Fruit fly (Drosophila melanogaster): ENCODE results near the gene CG17154.

Gene CG17154

DNA sequence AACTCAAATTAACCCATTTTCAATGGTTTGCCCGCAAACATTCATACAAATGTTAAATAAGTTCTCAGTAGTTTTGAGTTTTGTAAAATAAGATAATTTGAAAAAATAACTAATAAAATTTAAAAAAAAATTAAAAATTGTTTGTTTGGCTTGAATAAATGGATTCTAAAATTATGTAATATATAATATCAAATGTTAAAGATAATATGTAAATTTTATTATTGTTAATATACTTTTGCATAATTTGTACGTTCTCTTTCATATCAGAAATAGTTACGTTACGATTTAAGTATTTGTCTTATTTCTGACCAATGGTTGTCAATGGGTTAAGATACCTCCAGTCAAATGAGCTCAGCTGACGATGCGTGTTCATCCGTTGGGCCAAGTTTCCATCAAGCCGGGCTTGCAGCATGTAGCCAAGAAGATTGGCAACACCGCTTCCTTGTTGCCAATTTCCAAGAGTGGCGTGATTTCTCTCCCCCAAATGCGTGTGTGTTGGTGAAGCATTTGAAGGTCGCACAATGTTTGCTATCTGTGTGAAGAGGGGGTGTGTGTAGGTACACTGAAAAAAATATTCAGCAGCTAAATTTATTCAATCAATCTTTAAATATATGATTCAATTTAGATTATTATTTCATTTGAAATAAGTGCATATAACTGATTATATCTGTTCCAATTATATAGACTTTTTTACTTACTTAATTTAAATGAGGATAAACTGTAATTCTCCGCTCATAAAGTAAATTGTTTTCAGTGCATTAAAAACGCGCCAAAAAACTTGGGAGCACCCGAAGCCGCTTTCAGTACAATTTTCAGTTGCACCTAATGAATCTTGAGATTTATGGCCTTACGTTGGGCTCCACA, 8.6 kb downstream of the CG17154 start (continued):
- TF ChIP-seq ss (GFP tag; optimal IDR thresholded peaks at IDR 0.05) (peak; percentile 38 to 64), CG11762 (GFP tag; optimal IDR thresholded peaks at IDR 0.05; ENCODE audit: insufficient read depth) (peak; percentile 23), pdm3 (GFP tag; optimal IDR thresholded peaks at IDR 0.05) (peak; percentile 57), CG16779 (tag; optimal IDR thresholded peaks at IDR 0.05) (no peak), Eip93F (GFP tag; optimal IDR thresholded peaks at IDR 0.05) (no peak), acj6 (GFP tag; optimal IDR thresholded peaks at IDR 0.05) (peak; percentile 44), Sox14 (GFP tag; optimal IDR thresholded peaks at IDR 0.05) (peak; percentile 37), esn (GFP tag; optimal IDR thresholded peaks at IDR 0.05) (peak; percentile 50), vri (GFP tag; optimal IDR thresholded peaks at IDR 0.05) (peak; percentile 26), Eip78C (GFP tag) (peak; percentile 90)

DNA sequence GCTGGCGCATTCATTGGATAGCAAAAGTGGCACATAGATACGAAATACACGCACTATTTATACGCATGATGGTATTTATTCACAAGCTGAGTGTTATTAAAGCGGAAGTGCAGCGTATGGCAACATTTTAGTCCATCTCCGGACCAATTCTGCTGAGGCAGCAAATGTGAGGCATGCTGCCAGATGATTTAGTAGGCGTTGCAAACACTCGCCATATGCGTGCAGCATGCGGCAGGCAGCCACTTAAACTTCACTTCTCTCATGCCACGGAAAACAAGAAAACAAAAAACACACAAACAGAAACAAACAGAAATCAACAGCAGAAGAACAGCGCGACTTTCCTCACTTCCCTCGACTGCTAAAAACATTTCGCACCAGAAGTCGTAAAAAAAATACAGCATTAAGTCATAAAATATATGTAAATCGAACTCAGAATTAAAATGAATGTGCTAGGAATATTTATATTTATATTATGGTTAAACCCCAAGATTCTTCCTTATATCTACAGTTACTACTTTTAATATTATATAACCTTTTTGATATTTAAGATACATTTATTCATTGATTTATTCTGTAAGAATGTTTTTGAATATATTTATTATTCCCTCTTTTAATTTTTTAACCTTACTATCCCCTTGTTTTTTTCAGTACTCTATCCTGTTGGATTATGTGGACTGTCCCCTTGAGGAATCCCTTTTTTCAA, 11.1 kb downstream of the CG17154 start:
- TF ChIP-seq vri (GFP tag; optimal IDR thresholded peaks at IDR 0.05), result peak; percentile 1
- peak; percentile 7 for TF ChIP-seq topi (GFP tag; optimal IDR thresholded peaks at IDR 0.05)
- TF ChIP-seq CG3919 (GFP tag; optimal IDR thresholded peaks at IDR 0.05), result peak; percentile 25
- no peak for TF ChIP-seq fkh (GFP tag; optimal IDR thresholded peaks at IDR 0.05)
- no peak for TF ChIP-seq CG1621 (tag; optimal IDR thresholded peaks at IDR 0.05)
- TF ChIP-seq Hr4 (GFP tag; optimal IDR thresholded peaks at IDR 0.05), result no peak
- peak; percentile 43 for TF ChIP-seq CG10669 (GFP tag; optimal IDR thresholded peaks at IDR 0.05)
- peak; percentile 13 for TF ChIP-seq achi (GFP tag; optimal IDR thresholded peaks at IDR 0.05)
- TF ChIP-seq Blimp-1 (GFP tag; optimal IDR thresholded peaks at IDR 0.05), result no peak
- no peak for TF ChIP-seq CG6163 (GFP tag; IDR thresholded peaks at IDR 0.05)
- TF ChIP-seq CG6854 (GFP tag; optimal IDR thresholded peaks at IDR 0.05), result no peak
- TF ChIP-seq CG8319 (GFP tag; optimal IDR thresholded peaks at IDR 0.05), result no peak
- peak; percentile 22 for TF ChIP-seq acj6 (GFP tag; optimal IDR thresholded peaks at IDR 0.05)
- TF ChIP-seq dac (GFP tag; optimal IDR thresholded peaks at IDR 0.05), result no peak
- no peak for TF ChIP-seq Eip93F (GFP tag; optimal IDR thresholded peaks at IDR 0.05)
- TF ChIP-seq Eip75B (GFP tag; optimal IDR thresholded peaks at IDR 0.05), result no peak
- TF ChIP-seq Sox15 (GFP tag; optimal IDR thresholded peaks at IDR 0.05), result peak; percentile 13
- no peak for TF ChIP-seq CG11762 (GFP tag; optimal IDR thresholded peaks at IDR 0.05; ENCODE audit: insufficient read depth)
- TF ChIP-seq CG32006 (GFP tag; optimal IDR thresholded peaks at IDR 0.05), result no peak
- peak; percentile 48 for TF ChIP-seq esn (GFP tag; optimal IDR thresholded peaks at IDR 0.05)
- TF ChIP-seq CG16779 (tag; optimal IDR thresholded peaks at IDR 0.05), result no peak
- TF ChIP-seq CG15336 (GFP tag; IDR thresholded peaks at IDR 0.05), result no peak
- no peak for TF ChIP-seq Ets21C (GFP tag; optimal IDR thresholded peaks at IDR 0.05)
- TF ChIP-seq Eip78C (GFP tag), result peak; percentile 88
- TF ChIP-seq Sox14 (GFP tag; optimal IDR thresholded peaks at IDR 0.05), result no peak
- TF ChIP-seq CG4318 (GFP tag; optimal IDR thresholded peaks at IDR 0.05), result no peak
- TF ChIP-seq CG11902 (GFP tag; optimal IDR thresholded peaks at IDR 0.05), result no peak
- TF ChIP-seq Met (GFP tag; optimal IDR thresholded peaks at IDR 0.05), result peak; percentile 22
- peak; percentile 61 for TF ChIP-seq CG6808 (GFP tag; optimal IDR thresholded peaks at IDR 0.05)
- TF ChIP-seq fd59A (GFP tag; optimal IDR thresholded peaks at IDR 0.05), result peak; percentile 7
- TF ChIP-seq Gug (GFP tag; IDR thresholded peaks at IDR 0.05), result no peak
- no peak for TF ChIP-seq pdm3 (GFP tag; optimal IDR thresholded peaks at IDR 0.05)
- TF ChIP-seq CG31627 (GFP tag; optimal IDR thresholded peaks at IDR 0.05), result no peak
- TF ChIP-seq eg (GFP tag; IDR thresholded peaks at IDR 0.05), result no peak
- peak; percentile 74 for TF ChIP-seq CG3032 (tag; optimal IDR thresholded peaks at IDR 0.05)
- no peak for TF ChIP-seq CG9139 (GFP tag; optimal IDR thresholded peaks at IDR 0.05)
- peak; percentile 72 to 81 for TF ChIP-seq ss (GFP tag; optimal IDR thresholded peaks at IDR 0.05)
- peak; percentile 14 for TF ChIP-seq cyc (GFP tag; optimal IDR thresholded peaks at IDR 0.05)
- TF ChIP-seq Lpt (GFP tag; optimal IDR thresholded peaks at IDR 0.05), result no peak
- TF ChIP-seq CG7368 (GFP tag; optimal IDR thresholded peaks at IDR 0.05), result no peak
- TF ChIP-seq CG11294 (GFP tag; IDR thresholded peaks at IDR 0.05), result no peak
- peak; percentile 55 for TF ChIP-seq CG10631 (GFP tag; optimal IDR thresholded peaks at IDR 0.05)
- peak; percentile 21 for TF ChIP-seq CG34406 (GFP tag; optimal IDR thresholded peaks at IDR 0.05)
- TF ChIP-seq fd85E (GFP tag; optimal IDR thresholded peaks at IDR 0.05), result no peak
- no peak for TF ChIP-seq CG6276 (GFP tag; optimal IDR thresholded peaks at IDR 0.05)

Data from whole organism, prepupa.